Worm (Caenorhabditis elegans) whole organism, L1 larva: Measurements from ENCODE around the gene F31D4.5.

Source experiments
- C04F5.9 ChIP-seq: sonication (generic microtip); optimal IDR thresholded peaks from 2 replicates; lab custom pipeline; 2016; ENCODE audit warnings: missing genetic modification characterization, missing compliant biosample characterization
- C16A3.4 ChIP-seq: fragments of 150-350 bp; optimal IDR thresholded peaks from 2 replicates; lab custom pipeline; 2014; ENCODE audit warnings: missing biosample characterization, missing genetic modification characterization
- F16B12.6 ChIP-seq: fragments of 150-350 bp; optimal IDR thresholded peaks from 2 replicates; lab custom pipeline; 2014; ENCODE audit warnings: missing biosample characterization, missing genetic modification characterization
- alr-1 ChIP-seq: fragments of 200-800 bp; sonication (Bioruptor generic); optimal IDR thresholded peaks from 2 replicates; lab custom pipeline; 2018; ENCODE audit warnings: borderline replicate concordance, mild to moderate bottlenecking, missing genetic modification characterization, missing compliant biosample characterization
- ceh-63 ChIP-seq: fragments of 200-800 bp; sonication (Bioruptor generic); optimal IDR thresholded peaks from 2 replicates; lab custom pipeline; 2018; ENCODE audit warnings: mild to moderate bottlenecking, missing genetic modification characterization, missing compliant biosample characterization
- ceh-8 ChIP-seq: fragments of 200-800 bp; sonication (Bioruptor generic); optimal IDR thresholded peaks from 2 replicates; lab custom pipeline; 2018; ENCODE audit warnings: mild to moderate bottlenecking, missing genetic modification characterization, moderate library complexity, missing compliant biosample characterization
- ceh-82 ChIP-seq, 3 experiments: fragments of 150-350 bp in 1 of 3; sonication (generic microtip) in 2 of 3; optimal IDR thresholded peaks; 2 replicates each; lab custom pipeline; 2014 to 2017; ENCODE audit warnings: missing biosample characterization in 3 of 3, missing genetic modification characterization in 3 of 3
- dpl-1 ChIP-seq, 3 experiments: fragments of 150-350 bp in 2 of 3; sonication (generic microtip) in 1 of 3; optimal IDR thresholded peaks; 2 replicates each; lab custom pipeline; 2014 to 2017; ENCODE audit warnings: missing biosample characterization in 3 of 3, missing genetic modification characterization in 3 of 3, missing genetic modification reagents in 3 of 3
- dsc-1 ChIP-seq: sonication (generic microtip); optimal IDR thresholded peaks from 2 replicates; lab custom pipeline; 2016; ENCODE audit warnings: mild to moderate bottlenecking, missing genetic modification characterization, missing compliant biosample characterization
- efl-1 ChIP-seq, 4 experiments: fragments of 150-350 bp; optimal IDR thresholded peaks in 3 of 4; peaks in 1 of 4; 1 replicate in 1 of 4; 2 replicates in 3 of 4; lab custom pipeline; 2014; ENCODE audit warnings: missing biosample characterization in 2 of 4, missing genetic modification characterization in 2 of 4, missing genetic modification reagents in 2 of 4
- efl-3 ChIP-seq: fragments of 200-800 bp; sonication (Bioruptor generic); optimal IDR thresholded peaks from 2 replicates; lab custom pipeline; 2018; ENCODE audit warnings: mild to moderate bottlenecking, missing genetic modification characterization, missing compliant biosample characterization
- egl-13 ChIP-seq: sonication (generic microtip); optimal IDR thresholded peaks from 2 replicates; lab custom pipeline; 2016; ENCODE audit warnings: missing genotype, missing genetic modification reagents, missing genetic modification characterization, missing compliant biosample characterization
- egl-27 ChIP-seq, 2 experiments: fragments of 150-350 bp in 1 of 2; sonication (generic microtip); optimal IDR thresholded peaks; 3 replicates each; lab custom pipeline; 2017 to 2018; ENCODE audit warnings: missing biosample characterization in 2 of 2, missing genetic modification characterization in 2 of 2, missing genetic modification reagents in 2 of 2
- elt-2 ChIP-seq: sonication (generic microtip); optimal IDR thresholded peaks from 2 replicates; lab custom pipeline; 2016; ENCODE audit warnings: missing genetic modification characterization, mild to moderate bottlenecking, inconsistent platforms, missing compliant biosample characterization, missing genetic modification reagents
- hlh-17 ChIP-seq: fragments of 200-800 bp; sonication (Bioruptor generic); optimal IDR thresholded peaks from 2 replicates; lab custom pipeline; 2018; ENCODE audit warnings: missing genetic modification characterization, mild to moderate bottlenecking, missing compliant biosample characterization, moderate library complexity, borderline replicate concordance
- hpl-2 ChIP-seq: fragments of 150-350 bp; optimal IDR thresholded peaks from 2 replicates; lab custom pipeline; 2014; ENCODE audit warnings: missing biosample characterization, missing genetic modification reagents, missing genetic modification characterization
- lin-13 ChIP-seq: fragments of 150-350 bp; optimal IDR thresholded peaks from 2 replicates; lab custom pipeline; 2014; ENCODE audit warnings: missing biosample characterization, missing genetic modification reagents, missing genetic modification characterization
- mab-9 ChIP-seq: fragments of 200-800 bp; sonication (Bioruptor generic); IDR thresholded peaks from 2 replicates; pipeline ENCODE4 v1.3.6; 2022; ENCODE audit warnings: missing genetic modification reagents, missing genetic modification characterization, missing compliant biosample characterization
- mep-1 ChIP-seq: fragments of 150-350 bp; optimal IDR thresholded peaks from 2 replicates; lab custom pipeline; 2014; ENCODE audit warnings: missing biosample characterization, missing genetic modification characterization
- nhr-12 ChIP-seq: sonication (generic microtip); optimal IDR thresholded peaks from 2 replicates; lab custom pipeline; 2017; ENCODE audit warnings: missing biosample characterization, missing genetic modification characterization
- nhr-19 ChIP-seq: fragments of 200-800 bp; sonication (Bioruptor generic); conservative IDR thresholded peaks from 2 replicates; pipeline ENCODE4 v1.3.6; 2022; ENCODE audit warnings: missing genetic modification characterization, missing compliant biosample characterization
- nhr-20 ChIP-seq: sonication (generic microtip); optimal IDR thresholded peaks from 2 replicates; lab custom pipeline; 2016; ENCODE audit warnings: mild to moderate bottlenecking, missing genetic modification characterization, missing compliant biosample characterization
- nhr-28 ChIP-seq: fragments of 150-350 bp; optimal IDR thresholded peaks from 2 replicates; lab custom pipeline; 2014; ENCODE audit warnings: missing biosample characterization, missing genetic modification characterization
- nhr-47 ChIP-seq: sonication (generic microtip); optimal IDR thresholded peaks from 2 replicates; lab custom pipeline; 2016; ENCODE audit warnings: mild to moderate bottlenecking, missing genetic modification characterization, moderate library complexity, missing compliant biosample characterization
- nhr-71 ChIP-seq: sonication (generic microtip); optimal IDR thresholded peaks from 2 replicates; lab custom pipeline; 2016; ENCODE audit warnings: mild to moderate bottlenecking, missing genetic modification characterization, moderate library complexity, missing compliant biosample characterization
- nhr-77 ChIP-seq: fragments of 150-350 bp; optimal IDR thresholded peaks from 2 replicates; lab custom pipeline; 2014; ENCODE audit warnings: missing biosample characterization, missing genetic modification characterization
- nhr-84 ChIP-seq: sonication (generic microtip); optimal IDR thresholded peaks from 2 replicates; lab custom pipeline; 2017; ENCODE audit warnings: missing biosample characterization, missing genetic modification characterization
- nhr-90 ChIP-seq: sonication (generic microtip); optimal IDR thresholded peaks from 2 replicates; lab custom pipeline; 2016; ENCODE audit warnings: mild to moderate bottlenecking, missing genetic modification characterization, missing compliant biosample characterization; ENCODE audit not compliant: poor library complexity
- rnt-1 ChIP-seq: sonication (generic microtip); optimal IDR thresholded peaks from 2 replicates; lab custom pipeline; 2016; ENCODE audit warnings: mild to moderate bottlenecking, missing genetic modification characterization, moderate library complexity, missing compliant biosample characterization
- snpc-4 ChIP-seq: fragments of 150-350 bp; optimal IDR thresholded peaks from 2 replicates; lab custom pipeline; 2014; ENCODE audit warnings: missing biosample characterization, missing genetic modification characterization
- sup-37 ChIP-seq: fragments of 200-800 bp; sonication (Bioruptor generic); optimal IDR thresholded peaks from 2 replicates; lab custom pipeline; 2018; ENCODE audit warnings: mild to moderate bottlenecking, missing genetic modification characterization, missing compliant biosample characterization
- unc-30 ChIP-seq: sonication (generic microtip); optimal IDR thresholded peaks from 2 replicates; lab custom pipeline; 2017; ENCODE audit warnings: missing biosample characterization, missing genetic modification characterization
- zip-4 ChIP-seq: fragments of 200-800 bp; sonication (Bioruptor generic); optimal IDR thresholded peaks from 2 replicates; lab custom pipeline; 2018; ENCODE audit warnings: mild to moderate bottlenecking, missing genetic modification characterization, moderate library complexity, missing compliant biosample characterization
- ztf-11 ChIP-seq, 2 experiments: sonication (generic microtip); optimal IDR thresholded peaks; 2 replicates each; lab custom pipeline; 2016 to 2017; ENCODE audit warnings: missing genetic modification characterization in 2 of 2, missing biosample characterization in 1 of 2, missing compliant biosample characterization in 1 of 2

The F31D4.5 gene

DNA sequence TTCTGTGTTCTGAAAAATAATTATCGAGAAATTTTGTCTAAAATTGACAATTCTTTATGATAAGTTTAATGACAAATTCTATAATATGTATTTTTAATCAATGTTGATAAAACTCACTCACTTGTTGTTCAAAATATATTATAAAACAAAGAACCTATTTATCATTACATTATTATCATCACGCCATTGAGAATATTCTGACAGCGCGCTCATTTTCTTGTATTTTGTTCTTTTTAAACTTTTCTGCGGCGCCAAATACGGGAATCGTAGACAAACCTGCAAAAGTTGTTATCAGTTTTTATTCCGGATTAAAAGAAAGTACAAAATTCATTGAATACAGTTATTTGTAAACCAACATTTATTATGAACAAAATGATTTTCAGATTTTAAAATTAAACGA lies 12.5 kb downstream of the F31D4.5 start:
- no peak for TF ChIP-seq mab-9 (GFP tag; lab: Robert Waterston, UW)
- no peak for TF ChIP-seq ceh-8 (GFP tag; lab: Kevin White, UChicago)
- TF ChIP-seq elt-2 = peak; percentile 67
- no peak for TF ChIP-seq zip-4 (GFP tag; lab: Kevin White, UChicago)
- TF ChIP-seq snpc-4 (tag; lab: Kevin White, UChicago) = no peak
- no peak for TF ChIP-seq ceh-82 (tag; optimal IDR thresholded peaks at IDR 0.05; lab: Kevin White, UChicago)
- no peak for TF ChIP-seq C04F5.9 (tag; lab: Kevin White, UChicago)
- TF ChIP-seq nhr-90 (tag; lab: Kevin White, UChicago) = peak; percentile 7
- TF ChIP-seq, all 84 proteins: peak for 2

ce11 chrV:20868329-20868728 lies 14.5 kb downstream of the F31D4.5 start, which contains the start of gene F31D4.8:
F31D4.8 (minus strand) TSS chrV:20868429.
- no peak for TF ChIP-seq dsc-1 (tag; lab: Kevin White, UChicago)
- no peak for TF ChIP-seq mep-1 (tag; lab: Kevin White, UChicago)
- TF ChIP-seq efl-1 (optimal IDR thresholded peaks at IDR 0.05; lab: Kevin White, UChicago) = no peak
- peak in 1 of 2 experiments; percentile 58 for TF ChIP-seq efl-1 (GFP tag; optimal IDR thresholded peaks at IDR 0.05 in 1 of 2; lab: Kevin White, UChicago)
- no peak for TF ChIP-seq sup-37 (GFP tag; lab: Kevin White, UChicago)
- no peak for TF ChIP-seq nhr-28 (tag; lab: Kevin White, UChicago)
- TF ChIP-seq hpl-2 (GFP tag; lab: Kevin White, UChicago) = no peak

- TF ChIP-seq alr-1 (tag; lab: Kevin White, UChicago) (no peak), sup-37 (GFP tag; lab: Kevin White, UChicago) (no peak), nhr-19 (GFP tag; lab: Robert Waterston, UW) (no peak), nhr-71 (tag; lab: Kevin White, UChicago) (no peak), nhr-20 (no peak), nhr-77 (tag; lab: Kevin White, UChicago) (no peak), hlh-17 (no peak), nhr-90 (tag; lab: Kevin White, UChicago) (no peak), lin-13 (GFP tag; lab: Kevin White, UChicago) (no peak), nhr-47 (tag; lab: Kevin White, UChicago) (no peak)
- TF ChIP-seq, all 84 proteins: peak for 0
Measured at ce11 chrV:20870633-20871032, 16.8 kb downstream of the F31D4.5 start.

ce11 chrV:20871194-20871593 lies 17.3 kb downstream of the F31D4.5 start:
- TF ChIP-seq F16B12.6 (tag; lab: Kevin White, UChicago) = no peak
- TF ChIP-seq egl-27 (tag; optimal IDR thresholded peaks at IDR 0.05; lab: Kevin White, UChicago) = no peak
- TF ChIP-seq C16A3.4 (tag; lab: Kevin White, UChicago) = no peak
- TF ChIP-seq unc-30 (tag; lab: Kevin White, UChicago) = no peak
- no peak for TF ChIP-seq nhr-90 (tag; lab: Kevin White, UChicago)
- no peak for TF ChIP-seq efl-3
- TF ChIP-seq egl-13 (tag; lab: Kevin White, UChicago) = no peak
- no peak for TF ChIP-seq nhr-84 (tag; lab: Kevin White, UChicago)
- no peak for TF ChIP-seq mab-9 (GFP tag; lab: Robert Waterston, UW)
- TF ChIP-seq ceh-63 (GFP tag; lab: Kevin White, UChicago) = no peak
- no peak for TF ChIP-seq nhr-12 (tag; lab: Kevin White, UChicago)
- TF ChIP-seq ztf-11 (tag; optimal IDR thresholded peaks at IDR 0.05; lab: Kevin White, UChicago) = no peak
- no peak for TF ChIP-seq dpl-1 (GFP tag; optimal IDR thresholded peaks at IDR 0.05; lab: Kevin White, UChicago)
- no peak for TF ChIP-seq rnt-1
